Worm (Caenorhabditis elegans) whole organism, L4/young adult: ENCODE measurements around the gene nhr-267.

ENCODE experiments used
- W03F9.2 ChIP-seq: fragments of 150-350 bp; optimal IDR thresholded peaks from 2 replicates; lab custom pipeline; 2014; ENCODE audit warnings: missing biosample characterization, missing genetic modification characterization
- him-1 ChIP-seq: sonication (generic microtip); optimal IDR thresholded peaks from 2 replicates; lab custom pipeline; 2016; ENCODE audit warnings: missing genotype, missing genetic modification reagents, missing genetic modification characterization, missing compliant biosample characterization

- TF ChIP-seq him-1 (tag; lab: Kevin White, UChicago), result no peak
- TF ChIP-seq W03F9.2, result no peak
Measured at ce11 chrIV:9268916-9269315, 17.3 kb downstream of the nhr-267 start.
